Worm (Caenorhabditis elegans) whole organism, L4/young adult: ENCODE results near the gene srg-28.

Source experiments
- W03F9.2 ChIP-seq: fragments of 150-350 bp; optimal IDR thresholded peaks from 2 replicates; lab custom pipeline; 2014; ENCODE audit warnings: missing biosample characterization, missing genetic modification characterization
- dao-5 ChIP-seq: sonication (generic microtip); optimal IDR thresholded peaks from 2 replicates; lab custom pipeline; 2016; ENCODE audit warnings: missing genotype, missing genetic modification characterization, moderate library complexity, missing compliant biosample characterization
- him-1 ChIP-seq: sonication (generic microtip); optimal IDR thresholded peaks from 2 replicates; lab custom pipeline; 2016; ENCODE audit warnings: missing genotype, missing genetic modification reagents, missing genetic modification characterization, missing compliant biosample characterization

srg-28 gene

DNA sequence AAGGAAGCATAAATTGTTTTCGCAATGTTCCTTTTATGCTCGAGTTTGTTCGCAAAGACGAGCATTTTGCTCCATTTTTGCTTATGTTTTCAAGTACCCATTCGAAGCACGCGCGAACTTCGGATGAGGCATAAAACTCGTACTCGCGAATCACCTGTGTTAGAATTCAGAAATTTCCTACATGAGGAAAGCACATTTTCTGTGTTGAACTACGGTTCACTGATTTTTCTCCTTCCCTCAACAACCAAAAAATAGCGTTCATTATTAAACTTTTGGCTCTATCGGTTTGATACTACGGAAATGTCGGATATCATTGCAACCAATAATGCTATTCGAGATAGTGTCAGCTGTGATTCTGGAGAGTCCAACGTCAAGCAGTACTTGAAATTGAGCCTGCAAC is at the start of gene srg-28:
Gene srg-28 (plus strand): TSS at position 301 of the 400 bp plus-strand sequence.
- TF ChIP-seq him-1 (tag; lab: Kevin White, UChicago), result no peak
- TF ChIP-seq dao-5 (tag; lab: Kevin White, UChicago), result no peak
- TF ChIP-seq W03F9.2 (tag; lab: Kevin White, UChicago), result no peak

DNA sequence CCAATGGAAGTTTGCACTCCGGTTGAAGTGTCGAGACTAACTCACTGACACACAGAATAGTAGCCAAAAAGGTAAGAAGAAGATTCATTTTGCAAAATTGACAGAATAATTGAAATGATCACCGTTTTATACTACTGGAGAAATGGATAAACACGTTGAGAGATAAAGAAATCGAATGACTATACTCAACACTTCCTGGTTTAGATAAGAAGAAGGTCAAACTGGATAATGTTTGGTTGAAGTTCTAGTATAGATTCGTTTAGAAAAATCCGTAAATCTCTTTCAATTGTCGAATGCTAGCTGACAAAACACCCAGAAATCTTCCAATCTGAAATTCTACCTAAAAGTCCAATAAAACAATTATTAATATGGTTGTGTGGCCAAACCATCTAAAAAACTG is 47.4 kb upstream of the srg-28 start, which contains the start of gene Y49G5A.1:
Gene Y49G5A.1 (minus strand): TSS at position 101 of the 400 bp plus-strand sequence.
- TF ChIP-seq him-1 (tag; lab: Kevin White, UChicago) (no peak), dao-5 (tag; lab: Kevin White, UChicago) (no peak), W03F9.2 (tag; lab: Kevin White, UChicago) (no peak)

- TF ChIP-seq dao-5 (tag; lab: Kevin White, UChicago) (no peak), W03F9.2 (tag; lab: Kevin White, UChicago) (no peak), him-1 (tag; lab: Kevin White, UChicago) (no peak)
Measured at ce11 chrV:5288676-5289075, 46.0 kb upstream of the srg-28 start.

- TF ChIP-seq him-1 (tag; lab: Kevin White, UChicago) (no peak), dao-5 (tag; lab: Kevin White, UChicago) (no peak), W03F9.2 (tag; lab: Kevin White, UChicago) (no peak)
Measured at ce11 chrV:5295940-5296339, 38.7 kb upstream of the srg-28 start.

- TF ChIP-seq W03F9.2 (tag; lab: Kevin White, UChicago) (no peak), him-1 (tag; lab: Kevin White, UChicago) (no peak), dao-5 (tag; lab: Kevin White, UChicago) (no peak)
Measured at ce11 chrV:5297740-5298139, 36.9 kb upstream of the srg-28 start.

DNA sequence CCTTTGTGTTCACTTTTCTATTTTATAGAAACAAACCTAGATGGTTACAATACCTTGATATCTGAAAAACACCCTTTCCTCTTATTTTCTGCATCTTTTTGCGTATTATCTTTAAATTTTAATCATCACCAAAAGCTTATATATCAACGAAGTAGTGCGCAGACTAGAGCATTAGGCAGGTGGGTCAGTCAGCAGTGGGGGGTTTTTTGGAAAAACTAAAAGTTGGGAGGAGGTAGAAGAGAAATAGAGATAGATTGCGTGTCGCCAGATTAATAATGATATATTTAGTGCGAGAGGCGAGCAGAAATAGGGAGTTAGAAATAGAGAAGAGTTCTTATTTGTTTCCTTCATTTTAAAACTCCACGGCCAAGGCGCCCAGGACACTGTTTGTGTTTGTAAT is 33.5 kb upstream of the srg-28 start:
- TF ChIP-seq him-1 (tag; lab: Kevin White, UChicago) (no peak), W03F9.2 (tag; lab: Kevin White, UChicago) (no peak), dao-5 (tag; lab: Kevin White, UChicago) (no peak)

- no peak for TF ChIP-seq him-1 (tag; lab: Kevin White, UChicago)
- no peak for TF ChIP-seq W03F9.2 (tag; lab: Kevin White, UChicago)
- TF ChIP-seq dao-5 (tag; lab: Kevin White, UChicago), result no peak
Measured at ce11 chrV:5303389-5303788, 31.3 kb upstream of the srg-28 start, which contains the start of gene ncx-2. TSS of gene ncx-2 (plus strand) at chrV:5303689.

ce11 chrV:5304366-5304765 is 30.3 kb upstream of the srg-28 start:
- TF ChIP-seq him-1 (tag; lab: Kevin White, UChicago), result no peak

DNA sequence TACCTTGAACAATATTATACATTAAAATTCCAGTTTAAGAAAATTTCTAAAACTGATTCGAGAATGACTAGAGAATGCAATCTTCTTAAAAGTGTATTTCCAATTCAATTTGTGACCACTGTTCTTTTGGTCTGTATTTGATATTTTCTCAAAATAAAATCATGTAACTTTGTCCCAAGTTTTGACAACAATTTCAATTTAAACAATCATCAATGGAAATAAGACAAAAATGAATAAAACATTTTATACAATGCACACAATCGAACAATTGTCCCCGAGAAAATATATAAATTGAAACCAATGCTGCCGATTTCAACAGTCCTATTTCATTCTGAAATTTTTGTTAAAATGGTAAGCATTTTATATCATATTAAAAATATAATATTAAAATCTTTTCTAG is 23.1 kb upstream of the srg-28 start, which contains the start of gene C10G8.4:
Gene C10G8.4 (plus strand): TSS at position 301 of the 400 bp plus-strand sequence.
- TF ChIP-seq him-1 (tag; lab: Kevin White, UChicago) (no peak), W03F9.2 (tag; lab: Kevin White, UChicago) (no peak), dao-5 (tag; lab: Kevin White, UChicago) (no peak)

DNA sequence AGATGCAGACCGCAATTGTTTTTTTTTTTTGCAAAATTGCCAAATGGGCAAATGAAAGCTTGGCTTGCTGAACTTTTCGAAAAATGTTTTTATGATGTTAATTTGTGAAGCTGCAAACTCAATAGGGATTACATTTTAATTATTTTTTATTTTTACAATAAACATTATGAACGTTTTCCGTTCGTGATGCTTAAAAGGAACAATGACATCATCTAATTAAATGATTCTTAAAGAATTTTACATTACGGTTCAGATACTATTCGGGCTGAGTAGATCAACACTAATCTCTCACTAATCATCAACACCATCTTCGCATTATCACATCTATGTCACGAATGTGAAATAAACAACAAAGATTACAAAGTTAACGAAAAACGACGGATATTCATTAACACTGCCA is 22.2 kb upstream of the srg-28 start, which contains the start of gene C10G8.3:
Gene C10G8.3 (plus strand): TSS at position 301 of the 400 bp plus-strand sequence.
- TF ChIP-seq W03F9.2 (tag; lab: Kevin White, UChicago), result no peak
- TF ChIP-seq dao-5 (tag; lab: Kevin White, UChicago), result no peak
- no peak for TF ChIP-seq him-1 (tag; lab: Kevin White, UChicago)

DNA sequence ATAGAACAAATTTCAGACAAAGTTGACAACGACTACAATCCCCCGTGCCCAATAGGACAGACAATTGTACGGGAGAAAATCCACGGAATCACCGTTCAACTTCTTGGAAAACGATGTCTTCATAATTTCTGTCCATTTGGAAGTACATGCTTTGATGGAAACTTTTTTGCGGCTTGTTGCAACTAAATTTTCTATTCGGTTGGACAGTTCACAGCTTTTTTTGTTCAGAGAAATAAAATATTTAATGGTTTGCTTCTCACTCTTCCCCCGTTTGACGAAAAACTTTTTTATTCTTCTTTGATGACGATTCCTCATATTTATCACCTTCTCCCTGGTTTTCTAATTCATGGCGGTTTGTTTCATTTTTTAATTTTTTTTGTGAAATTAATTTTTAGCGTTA is 20.6 kb upstream of the srg-28 start, which contains the start of gene C10G8.2:
Gene C10G8.2 (plus strand): TSS at position 301 of the 400 bp plus-strand sequence.
- TF ChIP-seq W03F9.2 (tag; lab: Kevin White, UChicago) (no peak), him-1 (tag; lab: Kevin White, UChicago) (no peak), dao-5 (tag; lab: Kevin White, UChicago) (no peak)

DNA sequence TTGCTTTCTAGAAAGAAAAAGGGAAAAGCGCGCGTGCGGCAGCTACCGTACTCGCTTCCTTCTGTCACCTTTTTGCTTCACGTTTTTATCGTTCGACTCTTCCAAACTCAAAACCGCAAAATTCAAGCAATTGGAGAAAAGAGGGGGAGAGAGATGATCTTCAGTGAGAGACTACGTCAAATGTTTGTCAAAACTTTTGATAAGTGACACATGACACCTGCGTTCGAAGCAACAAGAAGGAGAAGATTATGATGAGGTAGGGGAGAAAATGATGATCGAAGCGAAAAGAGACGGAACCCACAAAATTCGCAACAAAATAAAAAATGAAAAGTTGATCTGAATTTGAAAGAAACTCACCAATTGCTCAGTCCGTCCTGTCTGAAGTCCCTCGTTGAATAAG is 16.3 kb upstream of the srg-28 start:
- no peak for TF ChIP-seq him-1 (tag; lab: Kevin White, UChicago)
- TF ChIP-seq W03F9.2 (tag; lab: Kevin White, UChicago), result no peak
- TF ChIP-seq dao-5 (tag; lab: Kevin White, UChicago), result no peak

DNA sequence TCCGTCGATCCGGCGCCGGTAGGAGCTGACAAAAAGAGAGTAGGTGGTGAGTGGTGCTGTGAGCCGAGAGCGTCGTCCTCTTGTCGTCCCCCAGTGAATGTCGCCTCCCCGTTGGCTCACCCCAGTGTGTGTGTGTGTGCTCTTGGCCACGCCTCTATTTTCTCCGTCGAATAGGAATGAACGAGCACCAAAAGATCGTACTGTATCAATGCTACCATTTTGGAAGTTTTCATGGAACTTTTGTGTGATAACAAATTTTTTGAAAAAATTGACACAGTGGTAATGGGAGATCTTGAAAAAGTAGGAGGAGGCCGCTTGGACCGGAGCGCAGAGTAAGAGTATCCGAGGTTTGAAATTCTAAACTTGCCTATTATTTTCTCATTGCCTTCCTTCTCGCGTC is 15.2 kb upstream of the srg-28 start, which contains the start of gene ceh-34:
Gene ceh-34 (minus strand): TSS at position 101 of the 400 bp plus-strand sequence.
- TF ChIP-seq dao-5 (tag; lab: Kevin White, UChicago), result no peak
- no peak for TF ChIP-seq him-1 (tag; lab: Kevin White, UChicago)
- no peak for TF ChIP-seq W03F9.2 (tag; lab: Kevin White, UChicago)

DNA sequence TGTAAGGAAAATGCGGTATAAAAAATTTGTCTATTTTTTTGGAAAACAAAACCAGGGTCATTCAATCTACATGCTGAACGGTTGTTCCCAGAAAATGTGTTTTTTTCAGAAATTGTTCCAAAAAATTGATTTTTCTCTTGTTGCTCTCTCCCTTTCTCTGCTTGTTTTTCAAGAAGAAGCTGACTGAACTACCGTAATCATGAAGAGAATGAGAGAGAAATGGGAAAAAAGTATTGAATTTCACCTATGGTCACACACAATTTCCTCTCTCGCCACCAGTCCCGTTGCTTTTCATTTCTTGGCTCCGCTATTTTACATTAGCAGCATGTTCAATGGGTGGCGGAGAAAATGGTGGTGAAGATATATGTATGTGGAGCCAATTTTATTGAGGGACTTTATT is 11.9 kb upstream of the srg-28 start:
- TF ChIP-seq W03F9.2 (tag; lab: Kevin White, UChicago) (no peak), him-1 (tag; lab: Kevin White, UChicago) (no peak), dao-5 (tag; lab: Kevin White, UChicago) (no peak)
